Worm (Caenorhabditis elegans) whole organism, early embryonic: ENCODE measurements around the gene C05A2.4.

Source experiments
- B0310.2 ChIP-seq: sonication (generic microtip); optimal IDR thresholded peaks from 2 replicates; lab custom pipeline; 2016; ENCODE audit warnings: mild to moderate bottlenecking, missing genetic modification characterization, missing compliant biosample characterization
- F13C5.2 ChIP-seq: sonication (generic microtip); optimal IDR thresholded peaks from 2 replicates; lab custom pipeline; 2017; ENCODE audit warnings: mild to moderate bottlenecking, missing genetic modification characterization, inconsistent platforms, missing compliant biosample characterization
- aly-1 ChIP-seq: sonication (generic microtip); optimal IDR thresholded peaks from 2 replicates; lab custom pipeline; 2016; ENCODE audit warnings: missing genetic modification characterization, missing compliant biosample characterization
- ama-1 ChIP-seq: fragments of 150-350 bp; optimal IDR thresholded peaks from 2 replicates; lab custom pipeline; 2014
- ceh-13 ChIP-seq: fragments of 200-800 bp; sonication (Bioruptor generic); optimal IDR thresholded peaks from 2 replicates; lab custom pipeline; 2018; ENCODE audit warnings: mild to moderate bottlenecking, missing genetic modification characterization, missing compliant biosample characterization
- ets-7 ChIP-seq: sonication (generic microtip); optimal IDR thresholded peaks from 2 replicates; lab custom pipeline; 2016; ENCODE audit warnings: missing genotype, missing genetic modification characterization, missing compliant biosample characterization
- flt-1 ChIP-seq: fragments of 200-800 bp; sonication (Bioruptor generic); IDR thresholded peaks from 2 replicates; pipeline ENCODE4 v1.3.6; 2022; ENCODE audit warnings: missing genetic modification characterization, missing compliant biosample characterization
- hmbx-1 ChIP-seq: sonication (generic microtip); optimal IDR thresholded peaks from 2 replicates; lab custom pipeline; 2016; ENCODE audit warnings: mild to moderate bottlenecking, missing genetic modification characterization, missing compliant biosample characterization
- hnd-1 ChIP-seq: sonication (generic microtip); optimal IDR thresholded peaks from 2 replicates; lab custom pipeline; 2016; ENCODE audit warnings: missing genetic modification characterization, missing compliant biosample characterization
- sea-1 ChIP-seq: fragments of 200-800 bp; sonication (Bioruptor generic); conservative IDR thresholded peaks from 2 replicates; pipeline ENCODE4 v1.3.6; 2022; ENCODE audit warnings: missing genetic modification characterization, missing compliant biosample characterization
- tbx-11 ChIP-seq: fragments of 200-800 bp; sonication (Bioruptor generic); IDR thresholded peaks from 2 replicates; pipeline ENCODE4 v1.3.6; 2022; ENCODE audit warnings: missing genetic modification characterization, missing compliant biosample characterization
- tbx-37 ChIP-seq: fragments of 200-800 bp; sonication (Bioruptor generic); conservative IDR thresholded peaks from 2 replicates; pipeline ENCODE4 v1.3.6; 2022; ENCODE audit warnings: missing genetic modification reagents, missing genetic modification characterization, missing compliant biosample characterization

- TF ChIP-seq flt-1 (GFP tag; lab: Robert Waterston, UW) (no peak), ets-7 (tag; lab: Kevin White, UChicago) (no peak), hmbx-1 (no peak), ama-1 (lab: Kevin White, UChicago) (no peak), F13C5.2 (no peak), B0310.2 (tag; lab: Kevin White, UChicago) (no peak), sea-1 (no peak), tbx-11 (GFP tag; lab: Robert Waterston, UW) (no peak), hnd-1 (tag; lab: Kevin White, UChicago) (no peak), tbx-37 (GFP tag; lab: Robert Waterston, UW) (no peak), aly-1 (tag; lab: Kevin White, UChicago) (no peak), ceh-13 (no peak)
Measured at ce11 chrV:10683458-10683857, 11.8 kb upstream of the C05A2.4 start.
